Worm (Caenorhabditis elegans) whole organism, L2 larva: ENCODE data around the gene Y57G11C.1131.

Experiments used
- nhr-11 ChIP-seq: fragments of 150-350 bp; optimal IDR thresholded peaks from 2 replicates; lab custom pipeline; 2014; ENCODE audit warnings: missing biosample characterization, missing genetic modification characterization
- nhr-237 ChIP-seq: fragments of 150-350 bp; optimal IDR thresholded peaks from 2 replicates; lab custom pipeline; 2014; ENCODE audit warnings: missing biosample characterization, missing genetic modification characterization
- nhr-25 ChIP-seq: fragments of 150-350 bp; sonication (generic microtip); optimal IDR thresholded peaks from 3 replicates; lab custom pipeline; 2014; ENCODE audit warnings: missing biosample characterization, missing genetic modification characterization
- skn-1 ChIP-seq: sonication (generic microtip); optimal IDR thresholded peaks from 2 replicates; lab custom pipeline; 2017; ENCODE audit warnings: missing biosample characterization, missing genetic modification characterization
- ztf-11 ChIP-seq: sonication (generic microtip); optimal IDR thresholded peaks from 2 replicates; lab custom pipeline; 2017; ENCODE audit warnings: missing biosample characterization, missing genetic modification characterization

- TF ChIP-seq nhr-11 (tag; lab: Kevin White, UChicago) = no peak
- TF ChIP-seq ztf-11 (tag; lab: Kevin White, UChicago) = no peak
- TF ChIP-seq skn-1 (tag; lab: Kevin White, UChicago) = no peak
- no peak for TF ChIP-seq nhr-237
- no peak for TF ChIP-seq nhr-25 (tag; lab: Kevin White, UChicago)
Measured at ce11 chrIV:14891996-14892395, 40.8 kb upstream of the Y57G11C.1131 start.
